Fruit fly (Drosophila melanogaster) whole organism: ENCODE results near the gene CG33978.

Experiments
- pan ChIP-seq: fragments of >200 bp; optimal IDR thresholded peaks from 2 replicates; lab custom pipeline; 2017
- psq ChIP-seq: fragments of >200 bp; optimal IDR thresholded peaks from 2 replicates; lab custom pipeline; 2017

DNA sequence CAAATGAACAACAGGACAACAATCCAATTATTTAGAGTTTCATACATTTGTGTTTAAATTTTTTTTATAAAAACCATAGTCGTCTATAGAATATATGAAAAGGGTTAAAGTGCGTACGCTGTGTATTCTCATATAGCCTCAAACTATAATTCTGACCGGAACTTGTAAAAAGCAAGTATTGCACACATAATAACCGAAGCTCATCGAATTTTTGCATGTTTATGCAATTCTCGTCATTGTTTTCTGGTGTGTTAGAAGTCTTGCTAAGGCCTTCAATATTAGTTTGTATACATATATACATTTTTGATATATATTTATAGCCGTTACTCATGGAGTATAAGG lies 4.5 kb upstream of the CG33978 start:
- TF ChIP-seq psq (lab: Kevin White, UChicago) (no peak), pan (lab: Kevin White, UChicago) (no peak)
